Worm (Caenorhabditis elegans) whole organism, late embryonic: ENCODE results near the gene F59F5.7.

ENCODE experiments used
- C08G9.2 ChIP-seq: sonication (generic microtip); optimal IDR thresholded peaks from 2 replicates; lab custom pipeline; 2016; ENCODE audit warnings: mild to moderate bottlenecking, missing genetic modification characterization, moderate library complexity, missing compliant biosample characterization
- K02D7.2 ChIP-seq: sonication (generic microtip); optimal IDR thresholded peaks from 2 replicates; lab custom pipeline; 2017; ENCODE audit warnings: mild to moderate bottlenecking, missing genetic modification characterization, missing compliant biosample characterization
- K09A11.1 ChIP-seq: sonication (generic microtip); optimal IDR thresholded peaks from 2 replicates; lab custom pipeline; 2017; ENCODE audit warnings: antibody characterized with exemption, mild to moderate bottlenecking, missing genetic modification characterization, missing compliant biosample characterization; ENCODE audit not compliant: insufficient read depth
- Y22D7AL.16 ChIP-seq: sonication (generic microtip); optimal IDR thresholded peaks from 2 replicates; lab custom pipeline; 2016; ENCODE audit warnings: missing genetic modification characterization, missing compliant biosample characterization
- ama-1 ChIP-seq: fragments of 150-350 bp; optimal IDR thresholded peaks from 2 replicates; lab custom pipeline; 2014
- ceh-14 ChIP-seq: sonication (generic microtip); optimal IDR thresholded peaks from 2 replicates; lab custom pipeline; 2016; ENCODE audit warnings: missing genotype, missing genetic modification characterization, missing compliant biosample characterization
- ceh-18 ChIP-seq: sonication (generic microtip); optimal IDR thresholded peaks from 2 replicates; lab custom pipeline; 2016; ENCODE audit warnings: missing genetic modification characterization, missing compliant biosample characterization
- ceh-19 ChIP-seq: fragments of 200-800 bp; sonication (Bioruptor generic); optimal IDR thresholded peaks from 2 replicates; lab custom pipeline; 2018; ENCODE audit warnings: mild to moderate bottlenecking, missing genetic modification characterization, missing compliant biosample characterization
- ceh-2 ChIP-seq: sonication (generic microtip); optimal IDR thresholded peaks from 2 replicates; lab custom pipeline; 2016; ENCODE audit warnings: missing genotype, missing genetic modification characterization, missing compliant biosample characterization
- ceh-24 ChIP-seq: sonication (generic microtip); optimal IDR thresholded peaks from 2 replicates; lab custom pipeline; 2016; ENCODE audit warnings: mild to moderate bottlenecking, missing genetic modification characterization, missing compliant biosample characterization
- ceh-31 ChIP-seq: sonication (generic microtip); optimal IDR thresholded peaks from 2 replicates; lab custom pipeline; 2016; ENCODE audit warnings: missing genetic modification characterization, missing compliant biosample characterization
- dmd-4 ChIP-seq: sonication (generic microtip); optimal IDR thresholded peaks from 2 replicates; lab custom pipeline; 2016; ENCODE audit warnings: borderline replicate concordance, missing genetic modification characterization, missing compliant biosample characterization
- elt-2 ChIP-seq: sonication (generic microtip); optimal IDR thresholded peaks from 2 replicates; lab custom pipeline; 2016; ENCODE audit warnings: missing genetic modification reagents, missing genetic modification characterization, missing compliant biosample characterization
- elt-4 ChIP-seq: sonication (generic microtip); optimal IDR thresholded peaks from 2 replicates; lab custom pipeline; 2016; ENCODE audit warnings: missing genetic modification characterization, missing compliant biosample characterization
- fkh-6 ChIP-seq: sonication (generic microtip); optimal IDR thresholded peaks from 2 replicates; lab custom pipeline; 2016; ENCODE audit warnings: missing genetic modification characterization, missing compliant biosample characterization
- hlh-30 ChIP-seq: sonication (generic microtip); optimal IDR thresholded peaks from 2 replicates; lab custom pipeline; 2017; ENCODE audit warnings: antibody characterized with exemption, missing genetic modification characterization, missing compliant biosample characterization; ENCODE audit not compliant: insufficient read depth
- hlh-6 ChIP-seq: sonication (generic microtip); optimal IDR thresholded peaks from 2 replicates; lab custom pipeline; 2016; ENCODE audit warnings: missing genotype, missing genetic modification characterization, missing compliant biosample characterization
- hlh-8 ChIP-seq: sonication (generic microtip); optimal IDR thresholded peaks from 2 replicates; lab custom pipeline; 2016; ENCODE audit warnings: missing genotype, missing genetic modification characterization, missing compliant biosample characterization
- lim-6 ChIP-seq: sonication (generic microtip); optimal IDR thresholded peaks from 2 replicates; lab custom pipeline; 2016; ENCODE audit warnings: missing genetic modification characterization, missing compliant biosample characterization
- lin-11 ChIP-seq: fragments of 200-800 bp; sonication (Bioruptor generic); optimal IDR thresholded peaks from 2 replicates; lab custom pipeline; 2018; ENCODE audit warnings: mild to moderate bottlenecking, missing genetic modification characterization, missing compliant biosample characterization
- mec-3 ChIP-seq: sonication (generic microtip); optimal IDR thresholded peaks from 2 replicates; lab custom pipeline; 2016; ENCODE audit warnings: borderline replicate concordance, missing genetic modification characterization, missing compliant biosample characterization
- nfya-1 ChIP-seq: sonication (generic microtip); optimal IDR thresholded peaks from 2 replicates; lab custom pipeline; 2017; ENCODE audit warnings: missing genetic modification characterization, mild to moderate bottlenecking, missing compliant biosample characterization, antibody characterized with exemption, moderate library complexity
- nhr-11 ChIP-seq: fragments of 150-350 bp; optimal IDR thresholded peaks from 2 replicates; lab custom pipeline; 2014; ENCODE audit warnings: missing biosample characterization, missing genetic modification characterization
- npax-4 ChIP-seq: sonication (generic microtip); optimal IDR thresholded peaks from 2 replicates; lab custom pipeline; 2016; ENCODE audit warnings: missing genetic modification characterization, missing compliant biosample characterization
- pat-9 ChIP-seq: fragments of 200-800 bp; sonication (Bioruptor generic); optimal IDR thresholded peaks from 2 replicates; lab custom pipeline; 2018; ENCODE audit warnings: mild to moderate bottlenecking, missing genetic modification characterization, moderate library complexity, missing compliant biosample characterization
- ref-2 ChIP-seq: sonication (generic microtip); optimal IDR thresholded peaks from 2 replicates; lab custom pipeline; 2016; ENCODE audit warnings: missing genetic modification characterization, missing compliant biosample characterization
- rnt-1 ChIP-seq: sonication (generic microtip); optimal IDR thresholded peaks from 2 replicates; lab custom pipeline; 2016; ENCODE audit warnings: missing genetic modification characterization, missing compliant biosample characterization
- sdc-2 ChIP-seq: sonication (generic microtip); optimal IDR thresholded peaks from 2 replicates; lab custom pipeline; 2016; ENCODE audit warnings: missing genotype, missing genetic modification characterization, missing compliant biosample characterization
- sox-2 ChIP-seq: fragments of 200-800 bp; sonication (Bioruptor generic); IDR thresholded peaks from 2 replicates; pipeline ENCODE4 v1.3.6; 2022; ENCODE audit warnings: missing genetic modification reagents, missing genetic modification characterization, missing compliant biosample characterization
- sox-4 ChIP-seq: sonication (generic microtip); optimal IDR thresholded peaks from 2 replicates; lab custom pipeline; 2017; ENCODE audit warnings: mild to moderate bottlenecking, missing genetic modification characterization, inconsistent platforms, missing compliant biosample characterization
- syd-9 ChIP-seq: sonication (generic microtip); optimal IDR thresholded peaks from 2 replicates; lab custom pipeline; 2016; ENCODE audit warnings: mild to moderate bottlenecking, missing genetic modification characterization, moderate library complexity, missing compliant biosample characterization
- tbx-7 ChIP-seq: sonication (generic microtip); optimal IDR thresholded peaks from 2 replicates; lab custom pipeline; 2016; ENCODE audit warnings: missing genotype, missing genetic modification characterization, missing compliant biosample characterization
- ttx-3 ChIP-seq: sonication (generic microtip); optimal IDR thresholded peaks from 2 replicates; lab custom pipeline; 2016; ENCODE audit warnings: missing genetic modification reagents, missing genetic modification characterization, missing compliant biosample characterization
- unc-42 ChIP-seq: sonication (generic microtip); optimal IDR thresholded peaks from 2 replicates; lab custom pipeline; 2016; ENCODE audit warnings: missing genotype, missing genetic modification characterization, missing compliant biosample characterization
- unc-55 ChIP-seq: sonication (generic microtip); optimal IDR thresholded peaks from 2 replicates; lab custom pipeline; 2017; ENCODE audit warnings: missing biosample characterization, missing genetic modification reagents, missing genetic modification characterization
- unc-86 ChIP-seq: sonication (generic microtip); optimal IDR thresholded peaks from 2 replicates; lab custom pipeline; 2016; ENCODE audit warnings: missing genetic modification characterization, missing compliant biosample characterization

Gene F59F5.7

DNA sequence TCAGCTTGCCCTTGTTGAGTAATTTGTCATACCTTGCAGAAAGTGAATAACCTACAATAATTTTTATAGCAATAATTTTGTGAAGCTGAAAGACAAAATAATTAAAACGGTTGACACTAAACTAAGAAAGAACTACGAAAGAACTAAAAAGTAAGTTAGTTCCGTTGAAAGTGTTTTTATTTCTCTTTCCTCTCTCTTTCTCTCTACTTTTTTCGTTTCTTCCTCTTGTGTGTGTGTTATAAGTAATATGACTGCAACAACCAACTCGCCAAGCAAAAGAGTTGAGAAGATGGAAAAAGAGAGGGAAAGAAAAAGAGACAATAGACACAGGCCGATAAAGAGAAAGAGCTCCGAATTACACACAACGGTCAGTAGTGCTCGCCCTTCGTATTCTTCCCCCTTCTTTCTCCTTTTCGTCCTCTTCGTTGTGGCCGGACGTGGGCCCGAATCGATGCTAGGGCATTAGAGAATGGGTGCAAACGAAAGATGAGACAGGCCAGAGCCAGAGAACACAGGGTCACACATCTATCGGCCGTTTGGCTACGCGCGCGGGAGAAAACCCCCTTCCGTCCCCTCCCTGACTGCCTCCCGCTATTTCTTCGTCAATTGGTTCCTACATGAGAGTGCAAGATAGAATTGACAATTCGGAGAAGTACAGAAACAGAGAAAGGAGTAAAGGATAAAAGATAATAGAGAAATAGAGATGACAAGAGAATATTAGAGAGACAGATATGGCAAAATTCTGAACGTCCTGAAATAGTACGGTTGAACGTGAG, 3.9 kb upstream of the F59F5.7 start, which contains the start of gene syd-2 (continued):
- TF ChIP-seq lin-11 (tag; lab: Kevin White, UChicago) (no peak), nfya-1 (peak; percentile 89), K09A11.1 (tag; lab: Kevin White, UChicago) (peak; percentile 44), fkh-6 (tag; lab: Kevin White, UChicago) (no peak), ceh-31 (tag; lab: Kevin White, UChicago) (peak; percentile 90), ceh-19 (peak; percentile 60), C08G9.2 (tag; lab: Kevin White, UChicago) (peak; percentile 50), tbx-7 (tag; lab: Kevin White, UChicago) (no peak), npax-4 (tag; lab: Kevin White, UChicago) (no peak), rnt-1 (peak; percentile 90), ref-2 (tag; lab: Kevin White, UChicago) (peak; percentile 93), ama-1 (lab: Kevin White, UChicago) (no peak), mec-3 (tag; lab: Kevin White, UChicago) (no peak), syd-9 (tag; lab: Kevin White, UChicago) (peak; percentile 69), ttx-3 (tag; lab: Kevin White, UChicago) (peak; percentile 4), ceh-18 (peak; percentile 92), pat-9 (tag; lab: Kevin White, UChicago) (peak; percentile 38), elt-4 (tag; lab: Kevin White, UChicago) (no peak), ceh-24 (tag; lab: Kevin White, UChicago) (peak; percentile 3), dmd-4 (tag; lab: Kevin White, UChicago) (peak; percentile 52), ceh-14 (peak; percentile 82), hlh-6 (tag; lab: Kevin White, UChicago) (peak; percentile 58), lim-6 (tag; lab: Kevin White, UChicago) (no peak), ceh-2 (tag; lab: Kevin White, UChicago) (peak; percentile 68), Y22D7AL.16 (tag; lab: Kevin White, UChicago) (no peak), elt-2 (tag; lab: Kevin White, UChicago) (peak; percentile 57), sox-4 (peak; percentile 46), hlh-8 (tag; lab: Kevin White, UChicago) (peak; percentile 33), K02D7.2 (tag; lab: Kevin White, UChicago) (peak; percentile 30)

DNA sequence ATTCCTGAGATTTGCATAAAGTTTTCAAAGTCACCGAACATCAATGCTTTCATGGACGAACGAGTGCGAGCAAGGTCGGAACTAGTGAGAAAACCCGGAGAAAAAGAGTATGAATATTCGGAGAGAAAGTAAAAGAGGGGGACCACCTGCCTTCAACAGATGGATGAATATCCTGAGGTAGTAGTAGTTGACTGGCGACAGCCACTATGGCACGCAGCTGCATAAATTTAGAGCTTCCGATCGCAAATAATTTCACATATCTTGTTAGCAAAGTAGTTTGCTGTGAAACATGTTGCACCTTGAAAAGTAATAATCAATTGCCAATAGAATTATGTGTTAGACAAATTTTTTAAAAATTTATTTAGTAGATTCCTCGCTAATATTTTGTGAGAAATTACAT, 2.5 kb upstream of the F59F5.7 start:
- TF ChIP-seq unc-86 (tag; lab: Kevin White, UChicago) (no peak), fkh-6 (tag; lab: Kevin White, UChicago) (no peak), hlh-30 (tag; lab: Kevin White, UChicago) (no peak), hlh-8 (tag; lab: Kevin White, UChicago) (no peak)

DNA sequence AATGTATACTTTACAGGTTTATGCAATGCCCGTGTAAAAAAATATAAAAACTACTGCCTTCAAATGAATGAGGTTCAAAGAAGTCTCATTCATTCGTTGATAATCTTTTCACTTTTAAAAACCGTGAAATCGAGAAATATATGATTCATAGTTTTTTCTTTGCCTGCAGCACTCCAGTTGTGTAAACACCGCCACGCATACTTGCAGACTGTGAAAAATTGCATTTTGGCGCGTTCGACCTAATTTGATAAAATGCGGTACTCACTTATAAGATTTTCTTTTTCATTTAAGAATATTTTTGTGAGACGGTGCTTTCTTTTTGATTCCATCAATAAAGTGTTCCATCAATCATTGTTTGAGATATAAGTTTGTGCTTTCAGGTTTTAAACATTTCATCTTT, 7.5 kb downstream of the F59F5.7 start:
- TF ChIP-seq nhr-11 (tag; lab: Kevin White, UChicago) (no peak), sox-2 (no peak), sdc-2 (tag; lab: Kevin White, UChicago) (no peak), unc-42 (tag; lab: Kevin White, UChicago) (peak; percentile 72), unc-55 (GFP tag; lab: Kevin White, UChicago) (no peak), unc-86 (tag; lab: Kevin White, UChicago) (no peak)
